Fruit fly (Drosophila melanogaster): Measurements from ENCODE around the gene CG14072.

CG14072 gene

dm6 chr2L:10972224-10972623 is 35.8 kb downstream of the CG14072 start, which contains the start of gene CG16743:
CG16743 (plus strand) TSS chr2L:10972280.
- TF ChIP-seq D1 (tag; optimal IDR thresholded peaks at IDR 0.05): no peak
- no peak for TF ChIP-seq EcR (GFP tag; optimal IDR thresholded peaks at IDR 0.05)
- TF ChIP-seq CG34367 (tag; optimal IDR thresholded peaks at IDR 0.05): no peak
- no peak for TF ChIP-seq CG8159 (tag; optimal IDR thresholded peaks at IDR 0.05)
- TF ChIP-seq gl (tag; optimal IDR thresholded peaks at IDR 0.05): no peak
- TF ChIP-seq CG4496 (GFP tag; IDR thresholded peaks at IDR 0.05): no peak
- no peak for TF ChIP-seq CG9948 (tag; optimal IDR thresholded peaks at IDR 0.05)
- no peak for TF ChIP-seq Pif1A (GFP tag; optimal IDR thresholded peaks at IDR 0.05)
- TF ChIP-seq CG17806 (tag; optimal IDR thresholded peaks at IDR 0.05): no peak
- TF ChIP-seq CG8301 (tag; optimal IDR thresholded peaks at IDR 0.05): no peak
- no peak for TF ChIP-seq CG12605 (GFP tag; IDR thresholded peaks at IDR 0.05)
- TF ChIP-seq rn (GFP tag; IDR thresholded peaks at IDR 0.05): no peak
- no peak for TF ChIP-seq Snoo (tag; optimal IDR thresholded peaks at IDR 0.05)
- TF ChIP-seq fd96Ca (GFP tag; IDR thresholded peaks at IDR 0.05): no peak
- TF ChIP-seq CG10348 (GFP tag; IDR thresholded peaks at IDR 0.05): no peak
- no peak for TF ChIP-seq Ets98B (GFP tag; IDR thresholded peaks at IDR 0.05)
- no peak for TF ChIP-seq CG13204 (GFP tag; optimal IDR thresholded peaks at IDR 0.05)
- TF ChIP-seq CG14655 (GFP tag; optimal IDR thresholded peaks at IDR 0.05): no peak

- TF ChIP-seq CG8301 (tag; optimal IDR thresholded peaks at IDR 0.05): no peak
- no peak for TF ChIP-seq CG12605 (GFP tag; IDR thresholded peaks at IDR 0.05)
- TF ChIP-seq CG4496 (GFP tag; IDR thresholded peaks at IDR 0.05): no peak
- TF ChIP-seq Pif1A (GFP tag; optimal IDR thresholded peaks at IDR 0.05): no peak
- TF ChIP-seq CG15710 (tag; optimal IDR thresholded peaks at IDR 0.05): no peak
- TF ChIP-seq Pif1B (GFP tag; optimal IDR thresholded peaks at IDR 0.05): no peak
- TF ChIP-seq CG13204 (GFP tag; optimal IDR thresholded peaks at IDR 0.05): no peak
- TF ChIP-seq Snoo (tag; optimal IDR thresholded peaks at IDR 0.05): no peak
- no peak for TF ChIP-seq CG8159 (tag; optimal IDR thresholded peaks at IDR 0.05)
- no peak for TF ChIP-seq rn (GFP tag; IDR thresholded peaks at IDR 0.05)
- TF ChIP-seq EcR (GFP tag; optimal IDR thresholded peaks at IDR 0.05): no peak
- no peak for TF ChIP-seq fd96Ca (GFP tag; IDR thresholded peaks at IDR 0.05)
- no peak for TF ChIP-seq CG9948 (tag; optimal IDR thresholded peaks at IDR 0.05)
- TF ChIP-seq Ets98B (GFP tag; IDR thresholded peaks at IDR 0.05): no peak
- TF ChIP-seq CG34367 (tag; optimal IDR thresholded peaks at IDR 0.05): no peak
- no peak for TF ChIP-seq D1 (tag; optimal IDR thresholded peaks at IDR 0.05)
- no peak for TF ChIP-seq CG10348 (GFP tag; IDR thresholded peaks at IDR 0.05)
- TF ChIP-seq gl (tag; optimal IDR thresholded peaks at IDR 0.05): no peak
- TF ChIP-seq CG14655 (GFP tag; optimal IDR thresholded peaks at IDR 0.05): no peak
- no peak for TF ChIP-seq CG32121 (GFP tag; IDR thresholded peaks at IDR 0.05)
These were observed 38.2 kb downstream of the CG14072 start for dm6 chr2L:10974638-10975037.

dm6 chr2L:10975193-10975592 is 38.7 kb downstream of the CG14072 start, which contains the start of gene abo:
abo (minus strand) TSS chr2L:10975293.
- no peak for TF ChIP-seq gl (tag; optimal IDR thresholded peaks at IDR 0.05)
- TF ChIP-seq CG8301 (tag; optimal IDR thresholded peaks at IDR 0.05): no peak
- no peak for TF ChIP-seq rn (GFP tag; IDR thresholded peaks at IDR 0.05)
- no peak for TF ChIP-seq CG12605 (GFP tag; IDR thresholded peaks at IDR 0.05)
- no peak for TF ChIP-seq CG9948 (tag; optimal IDR thresholded peaks at IDR 0.05)
- no peak for TF ChIP-seq CG13204 (GFP tag; optimal IDR thresholded peaks at IDR 0.05)
- no peak for TF ChIP-seq CG15710 (tag; optimal IDR thresholded peaks at IDR 0.05)
- no peak for TF ChIP-seq CG17806 (tag; optimal IDR thresholded peaks at IDR 0.05)
- TF ChIP-seq CG4496 (GFP tag; IDR thresholded peaks at IDR 0.05): no peak
- TF ChIP-seq Pif1A (GFP tag; optimal IDR thresholded peaks at IDR 0.05): no peak
- no peak for TF ChIP-seq CG14655 (GFP tag; optimal IDR thresholded peaks at IDR 0.05)
- no peak for TF ChIP-seq Snoo (tag; optimal IDR thresholded peaks at IDR 0.05)
- TF ChIP-seq CG34367 (tag; optimal IDR thresholded peaks at IDR 0.05): no peak
- no peak for TF ChIP-seq EcR (GFP tag; optimal IDR thresholded peaks at IDR 0.05)
- TF ChIP-seq CG32121 (GFP tag; IDR thresholded peaks at IDR 0.05): no peak
- TF ChIP-seq D1 (tag; optimal IDR thresholded peaks at IDR 0.05): no peak
- no peak for TF ChIP-seq fd96Ca (GFP tag; IDR thresholded peaks at IDR 0.05)

dm6 chr2L:10976046-10976863 is 39.8 kb downstream of the CG14072 start, which contains the start of the genes ATPsynG and SCAR:
ATPsynG (minus strand) TSS chr2L:10976399.
SCAR (plus strand) TSS chr2L:10976772.
- TF ChIP-seq EcR (GFP tag; optimal IDR thresholded peaks at IDR 0.05): no peak
- no peak for TF ChIP-seq Ets98B (GFP tag; IDR thresholded peaks at IDR 0.05)
- no peak for TF ChIP-seq fd96Ca (GFP tag; IDR thresholded peaks at IDR 0.05)
- no peak for TF ChIP-seq gl (tag; optimal IDR thresholded peaks at IDR 0.05)
- no peak for TF ChIP-seq CG8159 (tag; optimal IDR thresholded peaks at IDR 0.05)
- TF ChIP-seq CG10348 (GFP tag; IDR thresholded peaks at IDR 0.05): no peak
- no peak for TF ChIP-seq CG32121 (GFP tag; IDR thresholded peaks at IDR 0.05)
- no peak for TF ChIP-seq CG14655 (GFP tag; optimal IDR thresholded peaks at IDR 0.05)
- TF ChIP-seq CG4496 (GFP tag; IDR thresholded peaks at IDR 0.05): no peak
- no peak for TF ChIP-seq Snoo (tag; optimal IDR thresholded peaks at IDR 0.05)
- no peak for TF ChIP-seq CG12605 (GFP tag; IDR thresholded peaks at IDR 0.05)
- TF ChIP-seq CG8301 (tag; optimal IDR thresholded peaks at IDR 0.05): no peak
- TF ChIP-seq CG9948 (tag; optimal IDR thresholded peaks at IDR 0.05): no peak
- TF ChIP-seq CG13204 (GFP tag; optimal IDR thresholded peaks at IDR 0.05): no peak
- no peak for TF ChIP-seq Pif1B (GFP tag; optimal IDR thresholded peaks at IDR 0.05)

dm6 chr2L:10976864-10977586 is 40.6 kb downstream of the CG14072 start:
- TF ChIP-seq CG15710 (tag; optimal IDR thresholded peaks at IDR 0.05) (no peak), EcR (GFP tag; optimal IDR thresholded peaks at IDR 0.05) (peak; percentile 55)

All from whole organism, pupa.